Worm (Caenorhabditis elegans): ENCODE results near the gene fipr-3.

ce11 chrX:14399035-14399434 lies 24.2 kb upstream of the fipr-3 start:
- TF ChIP-seq him-1 (tag; optimal IDR thresholded peaks at IDR 0.05), result no peak
- TF ChIP-seq dao-5 (tag; optimal IDR thresholded peaks at IDR 0.05), result no peak
